Worm (Caenorhabditis elegans) whole organism, L4 larva: ENCODE results near the gene ZK512.8.

Source experiments
- D1046.2 ChIP-seq: fragments of 200-800 bp; sonication (Bioruptor generic); IDR thresholded peaks from 2 replicates; pipeline ENCODE4 v1.3.6; 2022; ENCODE audit warnings: missing genetic modification characterization, missing compliant biosample characterization
- F37D6.2 ChIP-seq: sonication (generic microtip); optimal IDR thresholded peaks from 2 replicates; lab custom pipeline; 2016; ENCODE audit warnings: mild to moderate bottlenecking, missing genetic modification characterization, missing compliant biosample characterization
- R02D3.7 ChIP-seq: fragments of 150-350 bp; sonication (generic microtip); optimal IDR thresholded peaks from 3 replicates; lab custom pipeline; 2014; ENCODE audit warnings: missing biosample characterization, missing genetic modification characterization
- T20F7.1 ChIP-seq: fragments of 200-800 bp; sonication (Bioruptor generic); optimal IDR thresholded peaks from 2 replicates; lab custom pipeline; 2018; ENCODE audit warnings: mild to moderate bottlenecking, missing genetic modification characterization, missing compliant biosample characterization
- Y105C5A.15 ChIP-seq: fragments of 200-800 bp; sonication (Bioruptor generic); IDR thresholded peaks from 2 replicates; pipeline ENCODE4 v1.3.6; 2022; ENCODE audit warnings: missing genetic modification characterization, missing compliant biosample characterization
- Y48G9A.11 ChIP-seq: fragments of 200-800 bp; sonication (Bioruptor generic); IDR thresholded peaks from 2 replicates; pipeline ENCODE4 v1.3.6; 2022; ENCODE audit warnings: missing genetic modification reagents, missing genetic modification characterization, missing compliant biosample characterization
- Y75B8A.6 ChIP-seq: fragments of 200-800 bp; sonication (Bioruptor generic); IDR thresholded peaks from 2 replicates; pipeline ENCODE4 v1.3.6; 2022; ENCODE audit warnings: missing genetic modification reagents, missing genetic modification characterization, missing compliant biosample characterization
- aly-2 ChIP-seq: sonication (generic microtip); optimal IDR thresholded peaks from 2 replicates; lab custom pipeline; 2018; ENCODE audit warnings: missing biosample characterization, missing genetic modification characterization
- ama-1 ChIP-seq: fragments of 150-350 bp; optimal IDR thresholded peaks from 2 replicates; lab custom pipeline; 2014; ENCODE audit warnings: inconsistent platforms, mixed read lengths
- arid-1 ChIP-seq: fragments of 200-800 bp; sonication (Bioruptor generic); conservative IDR thresholded peaks from 2 replicates; pipeline ENCODE4 v1.3.6; 2022; ENCODE audit warnings: missing genetic modification reagents, missing genetic modification characterization, missing compliant biosample characterization
- ceh-20 ChIP-seq: fragments of 200-800 bp; sonication (Bioruptor generic); IDR thresholded peaks from 2 replicates; pipeline ENCODE4 v1.3.6; 2022; ENCODE audit warnings: missing genetic modification reagents, missing genetic modification characterization, missing compliant biosample characterization
- ceh-28 ChIP-seq: fragments of 150-350 bp; optimal IDR thresholded peaks from 2 replicates; lab custom pipeline; 2014; ENCODE audit warnings: missing biosample characterization, missing genetic modification reagents, missing genetic modification characterization
- ceh-44 ChIP-seq: fragments of 200-800 bp; sonication (Bioruptor generic); IDR thresholded peaks from 2 replicates; pipeline ENCODE4 v1.3.6; 2022; ENCODE audit warnings: missing genetic modification reagents, missing genetic modification characterization, missing compliant biosample characterization
- ces-1 ChIP-seq: fragments of 150-350 bp; sonication (generic microtip); optimal IDR thresholded peaks from 4 replicates; lab custom pipeline; 2014; ENCODE audit warnings: missing biosample characterization, missing genetic modification reagents, missing genetic modification characterization
- ctbp-1 ChIP-seq: fragments of 200-800 bp; sonication (Bioruptor generic); IDR thresholded peaks from 2 replicates; pipeline ENCODE4 v1.3.6; 2022; ENCODE audit warnings: missing genetic modification reagents, missing genetic modification characterization, missing compliant biosample characterization
- daf-12 ChIP-seq: fragments of 150-350 bp; optimal IDR thresholded peaks from 2 replicates; lab custom pipeline; 2014; ENCODE audit warnings: missing biosample characterization, missing genetic modification reagents, missing genetic modification characterization
- daf-16 ChIP-seq, 3 experiments: sonication (generic microtip); optimal IDR thresholded peaks; 2 replicates each; lab custom pipeline; 2016 to 2017; ENCODE audit warnings: missing genetic modification characterization in 3 of 3, missing genetic modification reagents in 3 of 3, mild to moderate bottlenecking in 2 of 3, missing compliant biosample characterization in 2 of 3, missing biosample characterization in 1 of 3, moderate library complexity in 1 of 3
- daf-19 ChIP-seq: fragments of 200-800 bp; sonication (Bioruptor generic); conservative IDR thresholded peaks from 2 replicates; pipeline ENCODE4 v1.3.6; 2022; ENCODE audit warnings: missing genetic modification characterization, missing compliant biosample characterization
- dmd-6 ChIP-seq: fragments of 200-800 bp; sonication (Bioruptor generic); IDR thresholded peaks from 2 replicates; pipeline ENCODE4 v1.3.6; 2022; ENCODE audit warnings: missing genetic modification reagents, missing genetic modification characterization, missing compliant biosample characterization
- duxl-1 ChIP-seq: sonication (generic microtip); optimal IDR thresholded peaks from 2 replicates; lab custom pipeline; 2016; ENCODE audit warnings: mild to moderate bottlenecking, missing genetic modification characterization, moderate library complexity, missing compliant biosample characterization; ENCODE audit not compliant: poor library complexity
- fkh-10 ChIP-seq: fragments of 150-350 bp; optimal IDR thresholded peaks from 2 replicates; lab custom pipeline; 2014; ENCODE audit warnings: missing biosample characterization, missing genetic modification reagents, missing genetic modification characterization
- hlh-11 ChIP-seq: fragments of 200-800 bp; sonication (Bioruptor generic); optimal IDR thresholded peaks from 2 replicates; lab custom pipeline; 2018; ENCODE audit warnings: mild to moderate bottlenecking, missing genetic modification characterization, missing compliant biosample characterization
- hmg-1.1 ChIP-seq: fragments of 200-800 bp; sonication (Bioruptor generic); IDR thresholded peaks from 2 replicates; pipeline ENCODE4 v1.3.6; 2022; ENCODE audit warnings: missing genetic modification reagents, missing genetic modification characterization, missing compliant biosample characterization
- jun-1 ChIP-seq: fragments of 150-350 bp; optimal IDR thresholded peaks from 2 replicates; lab custom pipeline; 2014; ENCODE audit warnings: missing biosample characterization, missing genetic modification reagents, missing genetic modification characterization
- lin-15B ChIP-seq: fragments of 150-350 bp; sonication (generic microtip); optimal IDR thresholded peaks from 3 replicates; lab custom pipeline; 2014; ENCODE audit warnings: missing biosample characterization, missing genetic modification characterization
- lin-29 ChIP-seq: fragments of 200-800 bp; sonication (Bioruptor generic); IDR thresholded peaks from 2 replicates; pipeline ENCODE4 v1.3.6; 2022; ENCODE audit warnings: missing genetic modification reagents, missing genetic modification characterization, missing compliant biosample characterization
- lsy-2 ChIP-seq, 2 experiments: fragments of 150-350 bp in 1 of 2; sonication (generic microtip) in 1 of 2; optimal IDR thresholded peaks; 2 replicates each; lab custom pipeline; 2014 to 2017; ENCODE audit warnings: missing biosample characterization in 2 of 2, missing genetic modification characterization in 2 of 2
- madf-9 ChIP-seq: fragments of 200-800 bp; sonication (Bioruptor generic); conservative IDR thresholded peaks from 2 replicates; pipeline ENCODE4 v1.3.6; 2022; ENCODE audit warnings: missing genetic modification reagents, missing genetic modification characterization, missing compliant biosample characterization
- mdl-1 ChIP-seq, 2 experiments: fragments of 150-350 bp in 1 of 2; sonication (generic microtip) in 1 of 2; optimal IDR thresholded peaks; 2 replicates each; lab custom pipeline; 2014 to 2017; ENCODE audit warnings: missing biosample characterization in 2 of 2, missing genetic modification characterization in 2 of 2
- mdt-29 ChIP-seq: fragments of 200-800 bp; sonication (Bioruptor generic); IDR thresholded peaks from 2 replicates; pipeline ENCODE4 v1.3.6; 2022; ENCODE audit warnings: missing genetic modification reagents, missing genetic modification characterization, missing compliant biosample characterization
- mep-1 ChIP-seq: fragments of 150-350 bp; sonication (generic microtip); optimal IDR thresholded peaks from 3 replicates; lab custom pipeline; 2014; ENCODE audit warnings: missing biosample characterization, missing genetic modification characterization
- mes-2 ChIP-seq: sonication (generic microtip); optimal IDR thresholded peaks from 2 replicates; lab custom pipeline; 2016; ENCODE audit warnings: missing genotype, mild to moderate bottlenecking, missing genetic modification characterization, missing compliant biosample characterization; ENCODE audit not compliant: poor library complexity, severe bottlenecking
- nhr-10 ChIP-seq: fragments of 150-350 bp; optimal IDR thresholded peaks from 2 replicates; lab custom pipeline; 2014; ENCODE audit warnings: missing biosample characterization, missing genetic modification characterization
- nhr-6 ChIP-seq: fragments of 150-350 bp; optimal IDR thresholded peaks from 2 replicates; lab custom pipeline; 2014; ENCODE audit warnings: missing biosample characterization, missing genetic modification characterization
- saeg-2 ChIP-seq: fragments of 200-800 bp; sonication (Bioruptor generic); IDR thresholded peaks from 2 replicates; pipeline ENCODE4 v1.3.6; 2022; ENCODE audit warnings: missing genetic modification reagents, missing genetic modification characterization, missing compliant biosample characterization
- snpc-4 ChIP-seq: fragments of 150-350 bp; optimal IDR thresholded peaks from 2 replicates; lab custom pipeline; 2014; ENCODE audit warnings: missing biosample characterization, missing genetic modification characterization
- spr-1 ChIP-seq: sonication (generic microtip); optimal IDR thresholded peaks from 2 replicates; lab custom pipeline; 2016; ENCODE audit warnings: mild to moderate bottlenecking, missing genetic modification characterization, missing compliant biosample characterization
- unc-62 ChIP-seq, 3 experiments: fragments of 150-350 bp in 1 of 3; sonication (generic microtip); optimal IDR thresholded peaks in 2 of 3; peaks in 1 of 3; 1 replicate in 1 of 3; 2 replicates in 2 of 3; lab custom pipeline; 2014 to 2017; ENCODE audit warnings: missing biosample characterization in 3 of 3, missing genetic modification characterization in 3 of 3, missing genetic modification reagents in 3 of 3, missing genotype in 1 of 3
- vab-7 ChIP-seq: fragments of 200-800 bp; sonication (Bioruptor generic); IDR thresholded peaks from 2 replicates; pipeline ENCODE4 v1.3.6; 2022; ENCODE audit warnings: missing genetic modification reagents, missing genetic modification characterization, missing compliant biosample characterization
- zfp-3 ChIP-seq: fragments of 200-800 bp; sonication (Bioruptor generic); conservative IDR thresholded peaks from 2 replicates; pipeline ENCODE4 v1.3.6; 2022; ENCODE audit warnings: missing genetic modification reagents, missing genetic modification characterization, missing compliant biosample characterization
- zip-11 ChIP-seq: fragments of 200-800 bp; sonication (Bioruptor generic); IDR thresholded peaks from 2 replicates; pipeline ENCODE4 v1.3.6; 2022; ENCODE audit warnings: missing genetic modification characterization, missing compliant biosample characterization
- zip-2 ChIP-seq: fragments of 150-350 bp; optimal IDR thresholded peaks from 2 replicates; lab custom pipeline; 2014; ENCODE audit warnings: missing biosample characterization, missing genetic modification characterization
- ztf-11 ChIP-seq: fragments of 150-350 bp; optimal IDR thresholded peaks from 2 replicates; lab custom pipeline; 2014; ENCODE audit warnings: missing biosample characterization, missing genetic modification characterization
- ztf-7 ChIP-seq: fragments of 150-350 bp; optimal IDR thresholded peaks from 2 replicates; lab custom pipeline; 2014; ENCODE audit warnings: missing biosample characterization, missing genetic modification characterization

The ZK512.8 gene

DNA sequence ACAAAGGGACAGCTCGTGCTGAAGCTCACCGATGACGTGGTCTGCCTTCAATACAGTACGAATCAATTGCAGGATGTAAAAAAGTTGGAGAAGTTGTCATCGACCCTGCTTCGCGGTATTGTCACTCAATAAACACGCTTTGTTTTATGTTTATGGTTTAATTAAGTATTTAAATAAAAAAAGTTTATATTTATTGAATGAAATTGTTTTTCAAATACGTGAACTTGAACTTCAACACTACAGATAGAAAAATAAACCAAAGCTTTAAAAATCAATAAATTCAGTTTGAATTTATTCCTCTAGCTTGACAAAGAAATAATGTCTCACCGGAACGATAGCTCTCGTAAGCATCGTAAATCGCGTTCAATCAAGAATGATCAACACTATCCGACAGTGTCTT, at the start of gene ZK512.8:
Gene ZK512.8, plus strand, starts transcription at position 301 of the 400 bp plus-strand sequence.
- TF ChIP-seq snpc-4 (tag; lab: Kevin White, UChicago) (no peak), ztf-7 (tag; lab: Kevin White, UChicago) (no peak), nhr-10 (no peak), daf-19 (GFP tag; lab: Robert Waterston, UW) (no peak), zfp-3 (GFP tag; lab: Robert Waterston, UW) (no peak), ceh-28 (tag; lab: Kevin White, UChicago) (no peak), ceh-44 (no peak), dmd-6 (GFP tag; lab: Robert Waterston, UW) (no peak), spr-1 (tag; lab: Kevin White, UChicago) (no peak), Y75B8A.6 (no peak), daf-12 (tag; lab: Kevin White, UChicago) (no peak), ces-1 (GFP tag; lab: Kevin White, UChicago) (no peak), Y48G9A.11 (GFP tag; lab: Robert Waterston, UW) (no peak)

DNA sequence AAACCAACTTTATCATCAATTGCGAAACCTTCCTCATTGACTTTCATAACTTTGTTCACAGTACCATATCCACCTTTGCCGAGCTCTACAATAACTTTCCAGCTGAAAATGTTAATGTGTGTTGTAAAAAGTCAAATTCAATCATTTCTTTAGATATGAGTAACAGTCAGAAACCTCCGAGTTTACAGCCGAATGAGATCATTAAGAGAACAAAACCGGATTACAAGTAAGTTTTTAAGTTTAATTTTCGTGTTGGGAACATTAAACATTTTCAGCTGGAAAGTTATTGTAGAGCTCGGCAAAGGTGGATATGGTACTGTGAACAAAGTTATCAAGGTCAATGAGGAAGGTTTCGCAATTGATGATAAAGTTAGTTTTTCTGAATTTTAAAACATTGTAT, 44.7 kb upstream of the ZK512.8 start, which contains the start of gene ZK507.1:
Gene ZK507.1, minus strand, starts transcription at position 101 of the 400 bp plus-strand sequence.
- TF ChIP-seq mep-1 (tag; lab: Kevin White, UChicago), result no peak
- TF ChIP-seq ztf-7 (tag; lab: Kevin White, UChicago), result no peak
- TF ChIP-seq mdl-1 (tag; optimal IDR thresholded peaks at IDR 0.05; lab: Kevin White, UChicago), result no peak
- no peak for TF ChIP-seq lsy-2 (tag; optimal IDR thresholded peaks at IDR 0.05; lab: Kevin White, UChicago)
- no peak for TF ChIP-seq ceh-44
- TF ChIP-seq vab-7 (GFP tag; lab: Robert Waterston, UW), result no peak
- TF ChIP-seq daf-16 (GFP tag; optimal IDR thresholded peaks at IDR 0.05; lab: Kevin White, UChicago), result no peak
- no peak for TF ChIP-seq daf-16 (tag; optimal IDR thresholded peaks at IDR 0.05; lab: Kevin White, UChicago)
- TF ChIP-seq zip-11 (GFP tag; lab: Robert Waterston, UW), result no peak
- TF ChIP-seq lin-15B (tag; lab: Kevin White, UChicago), result no peak
- no peak for TF ChIP-seq R02D3.7
- no peak for TF ChIP-seq ctbp-1 (GFP tag; lab: Robert Waterston, UW)
- no peak for TF ChIP-seq ceh-20 (GFP tag; lab: Robert Waterston, UW)
- TF ChIP-seq F37D6.2 (tag; lab: Kevin White, UChicago), result no peak
- TF ChIP-seq ceh-28 (tag; lab: Kevin White, UChicago), result no peak
- TF ChIP-seq saeg-2 (GFP tag; lab: Robert Waterston, UW), result no peak
- TF ChIP-seq mes-2, result no peak

DNA sequence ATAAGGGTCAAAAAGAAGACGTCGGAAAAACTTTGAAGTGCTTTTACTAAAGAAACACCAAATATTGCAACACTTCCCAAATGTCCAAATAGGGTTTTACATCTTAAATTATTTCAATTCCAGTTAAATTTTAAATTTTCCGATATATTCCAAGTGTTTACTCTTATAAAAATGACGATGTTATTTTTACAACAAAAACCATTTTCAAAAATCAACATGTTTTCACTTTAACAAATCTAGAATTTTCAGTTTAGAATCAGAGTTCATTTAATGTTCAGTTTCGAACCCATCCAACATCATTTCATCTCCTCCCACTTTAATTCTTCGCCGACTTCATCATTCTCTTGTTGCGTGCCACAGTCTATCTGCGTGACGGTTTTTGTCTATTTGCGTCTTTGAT, 42.2 kb upstream of the ZK512.8 start, which contains the start of gene dos-1:
Gene dos-1, plus strand, starts transcription at position 301 of the 400 bp plus-strand sequence.
- no peak for TF ChIP-seq ztf-11 (tag; lab: Kevin White, UChicago)
- TF ChIP-seq ama-1 (lab: Kevin White, UChicago), result no peak
- no peak for TF ChIP-seq nhr-6 (tag; lab: Kevin White, UChicago)
- TF ChIP-seq jun-1 (tag; lab: Kevin White, UChicago), result no peak
- TF ChIP-seq fkh-10 (GFP tag; lab: Kevin White, UChicago), result no peak
- no peak for TF ChIP-seq zfp-3 (GFP tag; lab: Robert Waterston, UW)
- TF ChIP-seq zip-2 (tag; lab: Kevin White, UChicago), result no peak

DNA sequence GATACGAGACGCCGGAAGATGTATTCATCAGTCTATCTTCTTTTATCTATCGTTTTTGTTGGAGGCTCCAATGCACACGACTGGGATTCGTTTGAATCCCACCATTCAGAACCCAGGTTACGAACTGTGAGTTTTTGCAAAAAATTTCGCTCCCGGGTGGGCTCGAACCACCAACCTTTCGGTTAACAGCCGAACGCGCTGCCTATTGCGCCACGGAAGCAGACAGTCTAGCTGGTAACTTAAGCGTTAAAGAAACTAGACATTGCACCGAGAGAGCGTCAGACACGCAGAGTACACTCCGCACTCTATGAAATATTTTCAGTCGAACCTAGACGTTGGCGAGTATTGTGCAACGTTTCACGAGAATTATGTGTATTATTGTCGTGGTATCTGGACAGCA, 41.8 kb upstream of the ZK512.8 start:
- TF ChIP-seq mes-2, result peak; percentile 73
- peak; percentile 35 for TF ChIP-seq T20F7.1 (GFP tag; lab: Kevin White, UChicago)
- TF ChIP-seq lin-29, result 0 out of 2 replicates have a peak, but pooled peaks have one; percentile 56
- TF ChIP-seq aly-2 (tag; lab: Kevin White, UChicago), result no peak
- peak in 1 of 2 experiments; percentile 92 for TF ChIP-seq unc-62 (GFP tag; optimal IDR thresholded peaks at IDR 0.05 in 1 of 2; lab: Kevin White, UChicago)
- no peak for TF ChIP-seq unc-62 (tag; optimal IDR thresholded peaks at IDR 0.05; lab: Kevin White, UChicago)
- peak; percentile 75 for TF ChIP-seq arid-1
- peak; percentile 70 for TF ChIP-seq hmg-1.1 (GFP tag; lab: Robert Waterston, UW)
- TF ChIP-seq hlh-11 (tag; lab: Kevin White, UChicago), result peak; percentile 43
- TF ChIP-seq spr-1 (tag; lab: Kevin White, UChicago), result peak; percentile 41
- TF ChIP-seq Y105C5A.15 (GFP tag; lab: Robert Waterston, UW), result peak; percentile 77; the same call in 1 of the 2 replicates
- peak; percentile 76 for TF ChIP-seq D1046.2
- TF ChIP-seq mep-1 (tag; lab: Kevin White, UChicago), result no peak
- no peak for TF ChIP-seq ama-1 (lab: Kevin White, UChicago)
- peak; percentile 49 for TF ChIP-seq duxl-1
- TF ChIP-seq madf-9 (GFP tag; lab: Robert Waterston, UW), result peak; percentile 65
- peak; percentile 38 for TF ChIP-seq ceh-20 (GFP tag; lab: Robert Waterston, UW)
- TF ChIP-seq mdt-29 (GFP tag; lab: Robert Waterston, UW), result peak; percentile 54
- TF ChIP-seq ctbp-1 (GFP tag; lab: Robert Waterston, UW), result peak; percentile 68
